Worm (Caenorhabditis elegans): ENCODE measurements around the gene fbxa-79.

ce11 chrIII:1269156-1269555 is 38.9 kb downstream of the fbxa-79 start, which contains the start of gene fbxa-32:
- TF ChIP-seq lin-39 (tag; optimal IDR thresholded peaks at IDR 0.05) (no peak), unc-39 (tag; optimal IDR thresholded peaks at IDR 0.05) (no peak), ceh-44 (GFP tag; IDR thresholded peaks at IDR 0.05) (no peak), ces-1 (GFP tag; optimal IDR thresholded peaks at IDR 0.05) (no peak), lin-15B (tag; optimal IDR thresholded peaks at IDR 0.05) (no peak), dpl-1 (GFP tag; optimal IDR thresholded peaks at IDR 0.05) (no peak), snpc-1.2 (GFP tag; IDR thresholded peaks at IDR 0.05) (no peak), pha-4 (GFP tag; IDR thresholded peaks at IDR 0.05) (no peak), pha-4 (tag; optimal IDR thresholded peaks at IDR 0.05) (no peak), nhr-11 (tag; optimal IDR thresholded peaks at IDR 0.05) (no peak)
